Fruit fly (Drosophila melanogaster): Measurements from ENCODE around the gene Cip4.
A peak's percentile ranks its signal among the peaks of the same experiment; 100 is the strongest.

The Cip4 gene

DNA sequence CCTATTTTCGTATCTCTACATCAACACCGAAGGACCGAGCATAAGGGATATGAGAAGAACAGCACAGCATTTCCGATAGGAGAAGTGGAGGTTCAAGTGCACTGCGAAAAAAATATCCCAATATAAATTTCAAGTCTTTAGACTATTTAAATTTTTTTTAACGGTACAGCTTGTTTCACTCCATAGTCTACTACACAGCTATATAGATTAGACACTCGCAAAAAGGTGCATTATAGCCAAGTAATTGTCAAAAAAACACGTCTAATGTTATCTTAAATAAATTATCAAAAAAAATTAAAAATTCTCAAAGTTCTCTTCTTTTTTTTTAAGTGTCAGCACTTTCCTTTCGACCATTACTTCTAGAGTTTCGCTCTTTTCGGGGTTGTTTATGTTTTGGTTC lies 15.0 kb upstream of the Cip4 start:
- TF ChIP-seq Snoo (tag; optimal IDR thresholded peaks at IDR 0.05) = no peak
- peak; percentile 38 for TF ChIP-seq CG17806 (tag; optimal IDR thresholded peaks at IDR 0.05)
- TF ChIP-seq CG13204 (GFP tag; optimal IDR thresholded peaks at IDR 0.05) = no peak
- no peak for TF ChIP-seq CG4496 (GFP tag; IDR thresholded peaks at IDR 0.05)
- no peak for TF ChIP-seq Pif1A (GFP tag; optimal IDR thresholded peaks at IDR 0.05)
- peak; percentile 37 for TF ChIP-seq CG9948 (tag; optimal IDR thresholded peaks at IDR 0.05)
- TF ChIP-seq EcR (GFP tag; optimal IDR thresholded peaks at IDR 0.05) = no peak
- no peak for TF ChIP-seq fd96Ca (GFP tag; IDR thresholded peaks at IDR 0.05)
- TF ChIP-seq CG32121 (GFP tag; IDR thresholded peaks at IDR 0.05) = no peak
- no peak for TF ChIP-seq gl (tag; optimal IDR thresholded peaks at IDR 0.05)
- peak; percentile 12 for TF ChIP-seq Pif1B (GFP tag; optimal IDR thresholded peaks at IDR 0.05)
- TF ChIP-seq CG12605 (GFP tag; IDR thresholded peaks at IDR 0.05) = no peak
- TF ChIP-seq D1 (tag; optimal IDR thresholded peaks at IDR 0.05) = no peak
- TF ChIP-seq CG8159 (tag; optimal IDR thresholded peaks at IDR 0.05) = peak; percentile 65
- no peak for TF ChIP-seq CG10348 (GFP tag; IDR thresholded peaks at IDR 0.05)
- TF ChIP-seq CG34367 (tag; optimal IDR thresholded peaks at IDR 0.05) = peak; percentile 32
- no peak for TF ChIP-seq rn (GFP tag; IDR thresholded peaks at IDR 0.05)
- TF ChIP-seq Ets98B (GFP tag; IDR thresholded peaks at IDR 0.05) = no peak
- TF ChIP-seq CG8301 (tag; optimal IDR thresholded peaks at IDR 0.05) = no peak
- TF ChIP-seq CG14655 (GFP tag; optimal IDR thresholded peaks at IDR 0.05) = peak; percentile 31
- peak; percentile 69 for TF ChIP-seq CG15710 (tag; optimal IDR thresholded peaks at IDR 0.05)

DNA sequence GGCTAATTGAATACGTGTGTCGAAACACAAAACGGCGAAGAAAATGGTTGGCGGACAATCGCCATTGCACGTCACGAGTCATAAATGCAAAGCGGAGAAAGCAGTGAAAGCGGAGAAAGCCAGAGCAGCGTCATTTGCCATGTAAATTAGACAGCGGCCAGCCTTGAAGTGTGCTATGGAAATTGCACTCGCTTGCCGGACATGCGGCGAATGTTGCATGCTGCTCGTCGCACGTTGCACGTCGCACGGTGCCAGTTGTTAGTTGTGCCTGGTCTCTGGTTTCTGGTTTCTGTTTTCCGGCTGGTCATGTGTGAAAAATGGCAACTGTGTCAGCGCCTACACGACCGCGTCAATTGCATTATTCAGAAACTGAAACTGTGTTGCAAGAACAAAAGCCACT lies 13.6 kb upstream of the Cip4 start:
- TF ChIP-seq CG4496 (GFP tag; IDR thresholded peaks at IDR 0.05) = peak; percentile 60; the same call in 2 of the 3 replicates
- no peak for TF ChIP-seq CG17806 (tag; optimal IDR thresholded peaks at IDR 0.05)
- no peak for TF ChIP-seq CG12605 (GFP tag; IDR thresholded peaks at IDR 0.05)
- TF ChIP-seq fd96Ca (GFP tag; IDR thresholded peaks at IDR 0.05) = no peak
- TF ChIP-seq rn (GFP tag; IDR thresholded peaks at IDR 0.05) = no peak
- no peak for TF ChIP-seq CG14655 (GFP tag; optimal IDR thresholded peaks at IDR 0.05)
- TF ChIP-seq CG10348 (GFP tag; IDR thresholded peaks at IDR 0.05) = no peak

DNA sequence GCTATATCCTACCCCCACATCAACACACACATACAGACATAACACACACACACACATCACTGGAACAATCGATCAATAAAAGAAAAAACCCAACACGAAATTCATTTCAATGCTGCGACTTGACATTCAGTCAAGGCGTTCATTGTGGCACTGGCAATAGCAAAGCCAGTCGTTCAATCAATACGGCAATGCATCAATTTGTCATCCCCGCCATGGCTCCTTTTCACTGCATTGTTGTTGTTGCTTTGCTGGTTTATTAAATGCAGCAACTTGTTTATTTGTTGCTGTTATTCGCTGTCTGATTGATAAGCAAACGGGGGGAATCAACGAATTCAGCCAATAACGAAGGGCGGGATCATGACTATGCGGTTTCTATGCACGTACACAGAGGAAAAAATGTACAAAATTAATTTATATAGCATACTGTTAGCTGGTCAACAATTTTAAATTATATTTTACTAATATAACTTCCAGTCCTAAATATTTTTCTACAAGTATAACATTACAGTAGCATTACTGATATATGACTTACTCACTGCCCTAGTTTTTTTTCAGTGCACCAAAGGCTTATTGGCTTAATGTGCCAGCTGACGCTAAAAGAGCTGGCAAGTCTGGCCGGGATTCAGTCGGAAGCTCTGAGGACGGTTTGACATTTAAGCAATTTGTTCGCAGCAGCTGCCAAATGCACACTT lies 11.9 kb upstream of the Cip4 start:
- TF ChIP-seq D1 (tag; optimal IDR thresholded peaks at IDR 0.05) = no peak
- peak; percentile 12 for TF ChIP-seq CG8159 (tag; optimal IDR thresholded peaks at IDR 0.05)

- TF ChIP-seq CG15710 (tag; optimal IDR thresholded peaks at IDR 0.05) = no peak
- no peak for TF ChIP-seq CG10348 (GFP tag; IDR thresholded peaks at IDR 0.05)
- TF ChIP-seq D1 (tag; optimal IDR thresholded peaks at IDR 0.05) = no peak
- no peak for TF ChIP-seq CG17806 (tag; optimal IDR thresholded peaks at IDR 0.05)
- no peak for TF ChIP-seq CG4496 (GFP tag; IDR thresholded peaks at IDR 0.05)
- TF ChIP-seq Pif1A (GFP tag; optimal IDR thresholded peaks at IDR 0.05) = no peak
- TF ChIP-seq CG34367 (tag; optimal IDR thresholded peaks at IDR 0.05) = no peak
- TF ChIP-seq CG8301 (tag; optimal IDR thresholded peaks at IDR 0.05) = no peak
- TF ChIP-seq gl (tag; optimal IDR thresholded peaks at IDR 0.05) = no peak
- no peak for TF ChIP-seq CG12605 (GFP tag; IDR thresholded peaks at IDR 0.05)
- no peak for TF ChIP-seq EcR (GFP tag; optimal IDR thresholded peaks at IDR 0.05)
- TF ChIP-seq Pif1B (GFP tag; optimal IDR thresholded peaks at IDR 0.05) = no peak
- no peak for TF ChIP-seq CG9948 (tag; optimal IDR thresholded peaks at IDR 0.05)
- no peak for TF ChIP-seq CG32121 (GFP tag; IDR thresholded peaks at IDR 0.05)
- TF ChIP-seq CG8159 (tag; optimal IDR thresholded peaks at IDR 0.05) = no peak
- TF ChIP-seq CG14655 (GFP tag; optimal IDR thresholded peaks at IDR 0.05) = no peak
- no peak for TF ChIP-seq Ets98B (GFP tag; IDR thresholded peaks at IDR 0.05)
- TF ChIP-seq fd96Ca (GFP tag; IDR thresholded peaks at IDR 0.05) = no peak
These were observed 8.1 kb upstream of the Cip4 start for dm6 chr3L:4371978-4372377.

dm6 chr3L:4367339-4367738 lies 3.4 kb upstream of the Cip4 start, which contains the start of gene CG11342:
TSS of gene CG11342 (minus strand) at chr3L:4367458.
- TF ChIP-seq Ets98B (GFP tag; IDR thresholded peaks at IDR 0.05) = 0 out of 2 replicates have a peak, but pooled peaks have one; percentile 18
- TF ChIP-seq Pif1A (GFP tag; optimal IDR thresholded peaks at IDR 0.05) = no peak

dm6 chr3L:4365197-4365596 lies 1.3 kb upstream of the Cip4 start, which contains the start of gene CG33514:
TSS of gene CG33514 (plus strand) at chr3L:4365434.
- TF ChIP-seq D1 (tag; optimal IDR thresholded peaks at IDR 0.05) (no peak), CG34367 (tag; optimal IDR thresholded peaks at IDR 0.05) (no peak), rn (GFP tag; IDR thresholded peaks at IDR 0.05) (no peak), CG32121 (GFP tag; IDR thresholded peaks at IDR 0.05) (no peak), Pif1B (GFP tag; optimal IDR thresholded peaks at IDR 0.05) (no peak), CG12605 (GFP tag; IDR thresholded peaks at IDR 0.05) (no peak), Ets98B (GFP tag; IDR thresholded peaks at IDR 0.05) (no peak), fd96Ca (GFP tag; IDR thresholded peaks at IDR 0.05) (no peak), EcR (GFP tag; optimal IDR thresholded peaks at IDR 0.05) (no peak), gl (tag; optimal IDR thresholded peaks at IDR 0.05) (no peak), CG17806 (tag; optimal IDR thresholded peaks at IDR 0.05) (no peak), CG9948 (tag; optimal IDR thresholded peaks at IDR 0.05) (no peak), CG8301 (tag; optimal IDR thresholded peaks at IDR 0.05) (no peak)

dm6 chr3L:4363484-4363883 lies 418 bp downstream of the Cip4 start:
- no peak for TF ChIP-seq Pif1A (GFP tag; optimal IDR thresholded peaks at IDR 0.05)
- no peak for TF ChIP-seq CG9948 (tag; optimal IDR thresholded peaks at IDR 0.05)

Data from whole organism, pupa.